Fruit fly (Drosophila melanogaster) whole organism, embryonic: ENCODE results near the gene P5cr-2.

Experiments used
- Antp ChIP-seq: fragments of 200-800 bp; sonication (Bioruptor generic); optimal IDR thresholded peaks from 3 replicates; lab custom pipeline; 2016; ENCODE audit warnings: missing biosample characterization, missing genetic modification characterization
- Asciz ChIP-seq: fragments of 200-800 bp; sonication (Bioruptor generic); optimal IDR thresholded peaks from 2 replicates; lab custom pipeline; 2017; ENCODE audit warnings: missing biosample characterization, mild to moderate bottlenecking, missing genetic modification characterization, missing genetic modification reagents
- Atf6 ChIP-seq: fragments of 200-800 bp; sonication (Bioruptor generic); IDR thresholded peaks from 2 replicates; pipeline ENCODE4 v1.3.6; 2022; ENCODE audit warnings: missing biosample characterization, missing genetic modification characterization
- CG10267 ChIP-seq: fragments of 200-800 bp; sonication (Bioruptor generic); optimal IDR thresholded peaks from 2 replicates; lab custom pipeline; 2018; ENCODE audit warnings: missing biosample characterization, mild to moderate bottlenecking, missing genetic modification characterization, moderate library complexity
- CG11085 ChIP-seq: fragments of 200-800 bp; sonication (Bioruptor generic); IDR thresholded peaks from 2 replicates; pipeline ENCODE4 v1.3.6; 2022; ENCODE audit warnings: missing biosample characterization, missing genetic modification characterization
- CG12104 ChIP-seq: fragments of 200-800 bp; sonication (Bioruptor generic); optimal IDR thresholded peaks from 3 replicates; lab custom pipeline; 2016; ENCODE audit warnings: missing biosample characterization, missing genetic modification characterization
- CG1233 ChIP-seq: fragments of 200-800 bp; sonication (Bioruptor generic); optimal IDR thresholded peaks from 4 replicates; lab custom pipeline; 2018; ENCODE audit warnings: missing biosample characterization, mild to moderate bottlenecking, missing genetic modification characterization
- CG13775 ChIP-seq: fragments of 200-800 bp; sonication (Bioruptor generic); optimal IDR thresholded peaks from 3 replicates; lab custom pipeline; 2017; ENCODE audit warnings: missing biosample characterization, mild to moderate bottlenecking, missing genetic modification characterization
- CG13894 ChIP-seq: fragments of 200-800 bp; sonication (Bioruptor generic); optimal IDR thresholded peaks from 3 replicates; lab custom pipeline; 2018; ENCODE audit warnings: missing biosample characterization, mild to moderate bottlenecking, missing genetic modification characterization, moderate library complexity
- CG15479 ChIP-seq: fragments of 200-800 bp; sonication (Bioruptor generic); optimal IDR thresholded peaks from 3 replicates; lab custom pipeline; 2019; ENCODE audit warnings: missing biosample characterization, mild to moderate bottlenecking, missing genetic modification characterization, moderate library complexity
- CG17829 ChIP-seq: fragments of 200-800 bp; optimal IDR thresholded peaks from 2 replicates; lab custom pipeline; 2019; ENCODE audit warnings: missing biosample characterization, mild to moderate bottlenecking, missing genetic modification characterization, moderate library complexity
- CG18619 ChIP-seq: fragments of 200-800 bp; sonication (Bioruptor generic); optimal IDR thresholded peaks from 3 replicates; lab custom pipeline; 2017; ENCODE audit warnings: missing biosample characterization, mild to moderate bottlenecking, missing genetic modification characterization
- CG2120 ChIP-seq: fragments of 200-800 bp; sonication (Bioruptor generic); optimal IDR thresholded peaks from 3 replicates; lab custom pipeline; 2016; ENCODE audit warnings: missing biosample characterization, missing genetic modification characterization
- CG2889 ChIP-seq: fragments of 200-800 bp; sonication (Bioruptor generic); IDR thresholded peaks from 3 replicates; pipeline ENCODE4 v1.3.6; 2022; ENCODE audit warnings: missing biosample characterization, missing genetic modification characterization
- CG34376 ChIP-seq: fragments of 200-800 bp; sonication (Bioruptor generic); optimal IDR thresholded peaks from 2 replicates; lab custom pipeline; 2018; ENCODE audit warnings: missing biosample characterization, mild to moderate bottlenecking, missing genetic modification characterization
- CG4328 ChIP-seq: fragments of 200-800 bp; sonication (Bioruptor generic); optimal IDR thresholded peaks from 3 replicates; lab custom pipeline; 2017; ENCODE audit warnings: missing biosample characterization, missing genetic modification reagents, missing genetic modification characterization
- CG6175 ChIP-seq: fragments of 200-800 bp; sonication (Bioruptor generic); IDR thresholded peaks from 3 replicates; pipeline ENCODE4 v1.3.6; 2022; ENCODE audit warnings: missing biosample characterization, missing genetic modification characterization
- CG7271 ChIP-seq: fragments of 200-800 bp; sonication (Bioruptor generic); optimal IDR thresholded peaks from 2 replicates; lab custom pipeline; 2018; ENCODE audit warnings: missing biosample characterization, mild to moderate bottlenecking, missing genetic modification characterization, moderate library complexity
- CG7963 ChIP-seq: fragments of 200-800 bp; sonication (Bioruptor generic); IDR thresholded peaks from 3 replicates; pipeline ENCODE4 v1.3.6; 2022; ENCODE audit warnings: missing biosample characterization, missing genetic modification characterization; ENCODE audit not compliant: partially characterized antibody
- CG9727 ChIP-seq: fragments of 200-800 bp; sonication (Bioruptor generic); optimal IDR thresholded peaks from 3 replicates; lab custom pipeline; 2017; ENCODE audit warnings: missing biosample characterization, mild to moderate bottlenecking, missing genetic modification characterization
- CTCF ChIP-seq: fragments of 200-800 bp; sonication (Bioruptor generic); optimal IDR thresholded peaks from 2 replicates; lab custom pipeline; 2017; ENCODE audit warnings: missing biosample characterization, mild to moderate bottlenecking, missing genetic modification characterization, moderate library complexity
- Dip2 ChIP-seq: fragments of 200-800 bp; sonication (Bioruptor generic); IDR thresholded peaks from 2 replicates; pipeline ENCODE4 v1.3.6; 2022; ENCODE audit warnings: missing biosample characterization, missing genetic modification characterization
- Dp ChIP-seq: fragments of 200-800 bp; sonication (Bioruptor generic); optimal IDR thresholded peaks from 2 replicates; lab custom pipeline; 2018; ENCODE audit warnings: missing biosample characterization, mild to moderate bottlenecking, missing genetic modification characterization, moderate library complexity
- Fer3 ChIP-seq: fragments of 200-800 bp; sonication (Bioruptor generic); optimal IDR thresholded peaks from 2 replicates; lab custom pipeline; 2018; ENCODE audit warnings: missing biosample characterization, mild to moderate bottlenecking, missing genetic modification characterization, moderate library complexity
- Hr39 ChIP-seq: fragments of >200 bp; optimal IDR thresholded peaks from 2 replicates; lab custom pipeline; 2017
- Lhr ChIP-seq: fragments of 200-800 bp; sonication (Bioruptor generic); optimal IDR thresholded peaks from 3 replicates; lab custom pipeline; 2017; ENCODE audit warnings: mild to moderate bottlenecking, missing biosample characterization, missing genetic modification reagents, missing genetic modification characterization
- Myb ChIP-seq: fragments of 200-800 bp; sonication (Bioruptor generic); optimal IDR thresholded peaks from 2 replicates; lab custom pipeline; 2016; ENCODE audit warnings: missing biosample characterization, missing genetic modification characterization
- Oaz ChIP-seq: fragments of 200-800 bp; sonication (Bioruptor generic); IDR thresholded peaks from 2 replicates; pipeline ENCODE4 v1.3.6; 2022; ENCODE audit warnings: missing biosample characterization, missing genetic modification characterization
- Oli ChIP-seq: fragments of 200-800 bp; sonication (Bioruptor generic); optimal IDR thresholded peaks from 2 replicates; lab custom pipeline; 2018; ENCODE audit warnings: missing biosample characterization, mild to moderate bottlenecking, missing genetic modification characterization, moderate library complexity
- Opbp ChIP-seq: fragments of 200-800 bp; sonication (Bioruptor generic); IDR thresholded peaks from 3 replicates; pipeline ENCODE4 v1.3.6; 2022; ENCODE audit warnings: missing biosample characterization, missing genetic modification characterization; ENCODE audit not compliant: partially characterized antibody
- Pdp1 ChIP-seq, 2 experiments: fragments of 200-800 bp; sonication (Bioruptor generic); optimal IDR thresholded peaks; 3 replicates each; lab custom pipeline; 2016; ENCODE audit warnings: missing biosample characterization in 2 of 2, missing genetic modification characterization in 2 of 2, mild to moderate bottlenecking in 1 of 2, moderate library complexity in 1 of 2
- Vsx1 ChIP-seq: fragments of 200-800 bp; sonication (Bioruptor generic); optimal IDR thresholded peaks from 2 replicates; lab custom pipeline; 2017; ENCODE audit warnings: missing biosample characterization, mild to moderate bottlenecking, missing genetic modification characterization, missing genetic modification reagents
- bigmax ChIP-seq: fragments of 200-800 bp; sonication (Bioruptor generic); optimal IDR thresholded peaks from 2 replicates; lab custom pipeline; 2018; ENCODE audit warnings: missing biosample characterization, mild to moderate bottlenecking, missing genetic modification characterization
- cas ChIP-seq: fragments of 200-800 bp; sonication (Bioruptor generic); IDR thresholded peaks from 2 replicates; pipeline ENCODE4 v1.3.6; 2022; ENCODE audit warnings: missing biosample characterization, missing genetic modification characterization
- chn ChIP-seq: fragments of 200-800 bp; sonication (Bioruptor generic); optimal IDR thresholded peaks from 2 replicates; lab custom pipeline; 2016; ENCODE audit warnings: missing biosample characterization, missing genetic modification characterization
- crc ChIP-seq: fragments of 200-800 bp; sonication (Bioruptor generic); optimal IDR thresholded peaks from 2 replicates; lab custom pipeline; 2016; ENCODE audit warnings: missing biosample characterization, missing genetic modification characterization
- croc ChIP-seq: fragments of 200-800 bp; sonication (Bioruptor generic); conservative IDR thresholded peaks from 3 replicates; pipeline ENCODE4 v1.3.6; 2022; ENCODE audit warnings: missing biosample characterization, missing genetic modification characterization
- crol ChIP-seq: fragments of 200-800 bp; sonication (Bioruptor generic); IDR thresholded peaks from 2 replicates; pipeline ENCODE4 v1.3.6; 2022; ENCODE audit warnings: missing biosample characterization, missing genetic modification characterization
- fru ChIP-seq: fragments of >200 bp; optimal IDR thresholded peaks from 2 replicates; lab custom pipeline; 2017
- gsb-n ChIP-seq: fragments of 200-800 bp; sonication (Bioruptor generic); optimal IDR thresholded peaks from 3 replicates; lab custom pipeline; 2018; ENCODE audit warnings: missing biosample characterization, mild to moderate bottlenecking, missing genetic modification characterization
- hb ChIP-seq: fragments of 200-800 bp; sonication (Bioruptor generic); IDR thresholded peaks from 3 replicates; pipeline ENCODE4 v1.3.6; 2022; ENCODE audit warnings: missing biosample characterization, missing genetic modification characterization; ENCODE audit not compliant: partially characterized antibody
- klu ChIP-seq: fragments of 200-800 bp; sonication (Bioruptor generic); IDR thresholded peaks from 2 replicates; pipeline ENCODE4 v1.3.6; 2022; ENCODE audit warnings: missing biosample characterization, missing genetic modification characterization
- knrl ChIP-seq: fragments of 200-800 bp; sonication (Bioruptor generic); IDR thresholded peaks from 3 replicates; pipeline ENCODE4 v1.3.6; 2022; ENCODE audit warnings: missing biosample characterization, missing genetic modification characterization; ENCODE audit not compliant: partially characterized antibody
- lola ChIP-seq, 3 experiments: fragments of >200 bp in 2 of 3; fragments of 200-800 bp in 1 of 3; sonication (Bioruptor generic) in 1 of 3; optimal IDR thresholded peaks; 2 replicates each; lab custom pipeline; 2017 to 2019; ENCODE audit warnings: missing biosample characterization in 3 of 3, missing genetic modification characterization in 3 of 3, mild to moderate bottlenecking in 1 of 3, moderate library complexity in 1 of 3
- mam ChIP-seq: fragments of 200-800 bp; sonication (Bioruptor generic); optimal IDR thresholded peaks from 3 replicates; lab custom pipeline; 2016; ENCODE audit warnings: missing biosample characterization, missing genetic modification characterization
- nerfin-2 ChIP-seq: fragments of 200-800 bp; sonication (Bioruptor generic); IDR thresholded peaks from 2 replicates; pipeline ENCODE4 v1.3.6; 2022; ENCODE audit warnings: missing biosample characterization, missing genetic modification characterization; ENCODE audit not compliant: partially characterized antibody
- org-1 ChIP-seq: fragments of 200-800 bp; sonication (Bioruptor generic); optimal IDR thresholded peaks from 2 replicates; lab custom pipeline; 2017; ENCODE audit warnings: missing biosample characterization, missing genetic modification characterization
- sisA ChIP-seq: fragments of 200-800 bp; sonication (Bioruptor generic); IDR thresholded peaks from 2 replicates; pipeline ENCODE4 v1.3.6; 2022; ENCODE audit warnings: missing biosample characterization, missing genetic modification characterization
- ssp ChIP-seq: fragments of 200-800 bp; sonication (Bioruptor generic); IDR thresholded peaks from 2 replicates; pipeline ENCODE4 v1.3.6; 2022; ENCODE audit warnings: missing biosample characterization, missing genetic modification characterization
- sug ChIP-seq: fragments of 200-800 bp; optimal IDR thresholded peaks from 2 replicates; lab custom pipeline; 2019; ENCODE audit warnings: missing biosample characterization, mild to moderate bottlenecking, missing genetic modification characterization, moderate library complexity
- z ChIP-seq: fragments of 200-800 bp; sonication (Bioruptor generic); IDR thresholded peaks from 3 replicates; pipeline ENCODE4 v1.3.6; 2022; ENCODE audit warnings: missing biosample characterization, missing genetic modification characterization

Gene P5cr-2

dm6 chr3R:17539789-17540496 is 5.3 kb downstream of the P5cr-2 start, which contains the start of gene SF1 (continued):
- TF ChIP-seq CG7963 (GFP tag; lab: Robert Waterston, UW) (no peak), sisA (peak; percentile 27; the same call in 1 of the 2 replicates), CG34376 (GFP tag; lab: Kevin White, UChicago) (peak; percentile 1), hb (GFP tag; lab: Robert Waterston, UW) (no peak), Atf6 (GFP tag; lab: Robert Waterston, UW) (no peak), CG10267 (tag; lab: Kevin White, UChicago) (peak; percentile 86), CG1233 (GFP tag; lab: Kevin White, UChicago) (peak; percentile 42), lola (GFP tag; optimal IDR thresholded peaks at IDR 0.05; lab: Kevin White, UChicago) (peak in 1 of 3 experiments; percentile 53), ssp (GFP tag; lab: Robert Waterston, UW) (no peak), klu (GFP tag; lab: Robert Waterston, UW) (peak; percentile 40; the same call in 1 of the 2 replicates), Lhr (GFP tag; lab: Kevin White, UChicago) (peak; percentile 3), CG6175 (GFP tag; lab: Robert Waterston, UW) (peak; percentile 38; the same call in 1 of the 3 replicates), Vsx1 (no peak), z (GFP tag; lab: Robert Waterston, UW) (no peak), CG7271 (no peak), CG18619 (peak; percentile 24), CG2889 (GFP tag; lab: Robert Waterston, UW) (no peak), CG13894 (tag; lab: Kevin White, UChicago) (no peak), Pdp1 (GFP tag; optimal IDR thresholded peaks at IDR 0.05; lab: Kevin White, UChicago) (peak; percentile 1 to 50), Myb (GFP tag; lab: Kevin White, UChicago) (peak; percentile 29), CG12104 (GFP tag; lab: Kevin White, UChicago) (peak; percentile 68), CG13775 (GFP tag; lab: Kevin White, UChicago) (peak; percentile 72), sug (peak; percentile 34), fru (no peak), cas (GFP tag; lab: Robert Waterston, UW) (no peak), Antp (peak; percentile 0), CG4328 (GFP tag; lab: Kevin White, UChicago) (no peak), croc (GFP tag; lab: Robert Waterston, UW) (no peak), crol (GFP tag; lab: Robert Waterston, UW) (no peak), CTCF (no peak), Oaz (GFP tag; lab: Robert Waterston, UW) (no peak), CG11085 (GFP tag; lab: Robert Waterston, UW) (no peak), CG17829 (tag; lab: Kevin White, UChicago) (no peak), nerfin-2 (GFP tag; lab: Robert Waterston, UW) (no peak), Oli (tag; lab: Kevin White, UChicago) (peak; percentile 19), Dp (GFP tag; lab: Kevin White, UChicago) (no peak), Fer3 (tag; lab: Kevin White, UChicago) (no peak), chn (GFP tag; lab: Kevin White, UChicago) (peak; percentile 20), crc (GFP tag; lab: Kevin White, UChicago) (no peak), gsb-n (no peak), Dip2 (GFP tag; lab: Robert Waterston, UW) (no peak), Asciz (GFP tag; lab: Kevin White, UChicago) (no peak), bigmax (GFP tag; lab: Kevin White, UChicago) (no peak), CG2120 (GFP tag; lab: Kevin White, UChicago) (peak; percentile 67), mam (GFP tag; lab: Kevin White, UChicago) (peak; percentile 48), knrl (GFP tag; lab: Robert Waterston, UW) (no peak), Hr39 (lab: Kevin White, UChicago) (no peak), org-1 (no peak), Opbp (GFP tag; lab: Robert Waterston, UW) (no peak), CG9727 (peak; percentile 50), CG15479 (no peak)
